Fruit fly (Drosophila melanogaster) whole organism: ENCODE data around the gene lmd.

Source experiments
- CG8478 ChIP-seq: fragments of >200 bp; optimal IDR thresholded peaks from 2 replicates; lab custom pipeline; 2018; ENCODE audit warnings: inconsistent platforms
- EcR ChIP-seq, 2 experiments: fragments of >200 bp; optimal IDR thresholded peaks; 2 replicates each; lab custom pipeline; 2017; ENCODE audit warnings: missing biosample characterization in 2 of 2, missing genetic modification characterization in 2 of 2, missing genetic modification reagents in 2 of 2
- usp ChIP-seq: fragments of >200 bp; optimal IDR thresholded peaks from 2 replicates; lab custom pipeline; 2017; ENCODE audit warnings: missing biosample characterization, missing genetic modification characterization, mixed read lengths

DNA sequence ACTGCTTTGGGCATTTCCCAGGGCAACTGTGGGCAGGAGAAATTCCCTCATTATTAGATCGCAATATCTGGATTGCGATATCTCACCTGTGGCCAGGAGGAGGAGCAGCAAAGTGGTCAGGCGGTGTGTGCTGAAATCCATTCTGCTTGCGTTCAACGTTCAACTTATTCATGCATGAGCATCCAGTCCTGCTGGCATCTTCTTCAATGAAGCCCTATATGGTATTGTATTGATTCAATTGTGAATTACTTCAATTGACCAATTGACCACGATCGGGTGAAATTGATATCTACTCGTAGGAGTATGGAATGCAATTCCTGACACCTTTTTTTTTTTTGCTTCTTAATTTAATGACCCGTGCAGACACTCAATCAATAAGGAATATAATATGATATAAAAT is 29.6 kb upstream of the lmd start:
- TF ChIP-seq usp (no peak), EcR (GFP tag; optimal IDR thresholded peaks at IDR 0.05; lab: Kevin White, UChicago) (no peak), CG8478 (no peak)
